Worm (Caenorhabditis elegans) whole organism, L4 larva: ENCODE results near the gene str-84.

Experiments used
- F26F4.8 ChIP-seq: fragments of 200-800 bp; sonication (Bioruptor generic); conservative IDR thresholded peaks from 2 replicates; pipeline ENCODE4 v1.3.6; 2022; ENCODE audit warnings: missing genetic modification characterization, missing compliant biosample characterization
- F37D6.2 ChIP-seq: sonication (generic microtip); optimal IDR thresholded peaks from 2 replicates; lab custom pipeline; 2016; ENCODE audit warnings: mild to moderate bottlenecking, missing genetic modification characterization, missing compliant biosample characterization
- F44E2.7 ChIP-seq: fragments of 200-800 bp; sonication (Bioruptor generic); IDR thresholded peaks from 2 replicates; pipeline ENCODE4 v2.1.2; 2022; ENCODE audit warnings: missing genetic modification characterization, missing compliant biosample characterization
- R02D3.7 ChIP-seq: fragments of 150-350 bp; sonication (generic microtip); optimal IDR thresholded peaks from 3 replicates; lab custom pipeline; 2014; ENCODE audit warnings: missing biosample characterization, missing genetic modification characterization
- T20F7.1 ChIP-seq: fragments of 200-800 bp; sonication (Bioruptor generic); optimal IDR thresholded peaks from 2 replicates; lab custom pipeline; 2018; ENCODE audit warnings: mild to moderate bottlenecking, missing genetic modification characterization, missing compliant biosample characterization
- Y105C5A.15 ChIP-seq: fragments of 200-800 bp; sonication (Bioruptor generic); IDR thresholded peaks from 2 replicates; pipeline ENCODE4 v1.3.6; 2022; ENCODE audit warnings: missing genetic modification characterization, missing compliant biosample characterization
- Y48G9A.11 ChIP-seq: fragments of 200-800 bp; sonication (Bioruptor generic); IDR thresholded peaks from 2 replicates; pipeline ENCODE4 v1.3.6; 2022; ENCODE audit warnings: missing genetic modification reagents, missing genetic modification characterization, missing compliant biosample characterization
- ZK546.5 ChIP-seq, 2 experiments: sonication (generic microtip); optimal IDR thresholded peaks; 2 replicates each; lab custom pipeline; 2017; ENCODE audit warnings: missing biosample characterization in 2 of 2, missing genetic modification characterization in 2 of 2
- arid-1 ChIP-seq: fragments of 200-800 bp; sonication (Bioruptor generic); conservative IDR thresholded peaks from 2 replicates; pipeline ENCODE4 v1.3.6; 2022; ENCODE audit warnings: missing genetic modification reagents, missing genetic modification characterization, missing compliant biosample characterization
- ceh-44 ChIP-seq: fragments of 200-800 bp; sonication (Bioruptor generic); IDR thresholded peaks from 2 replicates; pipeline ENCODE4 v1.3.6; 2022; ENCODE audit warnings: missing genetic modification reagents, missing genetic modification characterization, missing compliant biosample characterization
- ces-1 ChIP-seq: fragments of 150-350 bp; sonication (generic microtip); optimal IDR thresholded peaks from 4 replicates; lab custom pipeline; 2014; ENCODE audit warnings: missing biosample characterization, missing genetic modification reagents, missing genetic modification characterization
- ctbp-1 ChIP-seq: fragments of 200-800 bp; sonication (Bioruptor generic); IDR thresholded peaks from 2 replicates; pipeline ENCODE4 v1.3.6; 2022; ENCODE audit warnings: missing genetic modification reagents, missing genetic modification characterization, missing compliant biosample characterization
- daf-16 ChIP-seq, 3 experiments: sonication (generic microtip); optimal IDR thresholded peaks; 2 replicates each; lab custom pipeline; 2016 to 2017; ENCODE audit warnings: missing genetic modification characterization in 3 of 3, missing genetic modification reagents in 3 of 3, mild to moderate bottlenecking in 2 of 3, missing compliant biosample characterization in 2 of 3, missing biosample characterization in 1 of 3, moderate library complexity in 1 of 3
- dmd-8 ChIP-seq: fragments of 200-800 bp; sonication (Bioruptor generic); IDR thresholded peaks from 2 replicates; pipeline ENCODE4 v1.3.6; 2022; ENCODE audit warnings: missing genetic modification characterization, missing compliant biosample characterization
- dve-1 ChIP-seq: sonication (generic microtip); optimal IDR thresholded peaks from 2 replicates; lab custom pipeline; 2017; ENCODE audit warnings: antibody characterized with exemption, mild to moderate bottlenecking, missing genetic modification characterization, missing compliant biosample characterization; ENCODE audit not compliant: insufficient read depth
- jun-1 ChIP-seq: fragments of 150-350 bp; optimal IDR thresholded peaks from 2 replicates; lab custom pipeline; 2014; ENCODE audit warnings: missing biosample characterization, missing genetic modification reagents, missing genetic modification characterization
- lin-29 ChIP-seq: fragments of 200-800 bp; sonication (Bioruptor generic); IDR thresholded peaks from 2 replicates; pipeline ENCODE4 v1.3.6; 2022; ENCODE audit warnings: missing genetic modification reagents, missing genetic modification characterization, missing compliant biosample characterization
- lin-38 ChIP-seq: fragments of 200-800 bp; sonication (Bioruptor generic); IDR thresholded peaks from 2 replicates; pipeline ENCODE4 v1.3.6; 2022; ENCODE audit warnings: missing genetic modification reagents, missing genetic modification characterization, missing compliant biosample characterization
- lir-3 ChIP-seq: sonication (generic microtip); optimal IDR thresholded peaks from 2 replicates; lab custom pipeline; 2016; ENCODE audit warnings: mild to moderate bottlenecking, missing genetic modification characterization, missing compliant biosample characterization
- mdt-29 ChIP-seq: fragments of 200-800 bp; sonication (Bioruptor generic); IDR thresholded peaks from 2 replicates; pipeline ENCODE4 v1.3.6; 2022; ENCODE audit warnings: missing genetic modification reagents, missing genetic modification characterization, missing compliant biosample characterization
- mep-1 ChIP-seq: fragments of 150-350 bp; sonication (generic microtip); optimal IDR thresholded peaks from 3 replicates; lab custom pipeline; 2014; ENCODE audit warnings: missing biosample characterization, missing genetic modification characterization
- nhr-10 ChIP-seq: fragments of 150-350 bp; optimal IDR thresholded peaks from 2 replicates; lab custom pipeline; 2014; ENCODE audit warnings: missing biosample characterization, missing genetic modification characterization
- nhr-102 ChIP-seq: sonication (generic microtip); optimal IDR thresholded peaks from 2 replicates; lab custom pipeline; 2016; ENCODE audit warnings: mild to moderate bottlenecking, missing genetic modification characterization, moderate library complexity, missing compliant biosample characterization
- nhr-11 ChIP-seq: fragments of 150-350 bp; optimal IDR thresholded peaks from 2 replicates; lab custom pipeline; 2014; ENCODE audit warnings: missing biosample characterization, missing genetic modification characterization
- nhr-42 ChIP-seq: fragments of 200-800 bp; sonication (Bioruptor generic); IDR thresholded peaks from 2 replicates; pipeline ENCODE4 v1.3.6; 2022; ENCODE audit warnings: missing genetic modification characterization, missing compliant biosample characterization
- nhr-48 ChIP-seq: sonication (generic microtip); optimal IDR thresholded peaks from 2 replicates; lab custom pipeline; 2016; ENCODE audit warnings: mild to moderate bottlenecking, missing genetic modification characterization, missing compliant biosample characterization
- nhr-6 ChIP-seq: fragments of 150-350 bp; optimal IDR thresholded peaks from 2 replicates; lab custom pipeline; 2014; ENCODE audit warnings: missing biosample characterization, missing genetic modification characterization
- nhr-76 ChIP-seq: fragments of 150-350 bp; optimal IDR thresholded peaks from 2 replicates; lab custom pipeline; 2014; ENCODE audit warnings: missing biosample characterization, missing genetic modification characterization
- rbr-2 ChIP-seq: sonication (generic microtip); optimal IDR thresholded peaks from 2 replicates; lab custom pipeline; 2016; ENCODE audit warnings: missing genotype, missing genetic modification characterization, missing compliant biosample characterization
- sdz-12 ChIP-seq: fragments of 200-800 bp; sonication (Bioruptor generic); optimal IDR thresholded peaks from 2 replicates; lab custom pipeline; 2018; ENCODE audit warnings: mild to moderate bottlenecking, missing genetic modification characterization, missing compliant biosample characterization
- skn-1 ChIP-seq: fragments of 150-350 bp; optimal IDR thresholded peaks from 2 replicates; lab custom pipeline; 2014; ENCODE audit warnings: missing biosample characterization, missing genetic modification characterization
- tag-97 ChIP-seq: fragments of 200-800 bp; sonication (Bioruptor generic); IDR thresholded peaks from 2 replicates; pipeline ENCODE4 v1.3.6; 2022; ENCODE audit warnings: missing genetic modification characterization, missing compliant biosample characterization
- unc-62 ChIP-seq, 3 experiments: fragments of 150-350 bp in 1 of 3; sonication (generic microtip); optimal IDR thresholded peaks in 2 of 3; peaks in 1 of 3; 1 replicate in 1 of 3; 2 replicates in 2 of 3; lab custom pipeline; 2014 to 2017; ENCODE audit warnings: missing biosample characterization in 3 of 3, missing genetic modification characterization in 3 of 3, missing genetic modification reagents in 3 of 3, missing genotype in 1 of 3
- zfp-3 ChIP-seq: fragments of 200-800 bp; sonication (Bioruptor generic); conservative IDR thresholded peaks from 2 replicates; pipeline ENCODE4 v1.3.6; 2022; ENCODE audit warnings: missing genetic modification reagents, missing genetic modification characterization, missing compliant biosample characterization
- zip-2 ChIP-seq: fragments of 150-350 bp; optimal IDR thresholded peaks from 2 replicates; lab custom pipeline; 2014; ENCODE audit warnings: missing biosample characterization, missing genetic modification characterization
- ztf-11 ChIP-seq: fragments of 150-350 bp; optimal IDR thresholded peaks from 2 replicates; lab custom pipeline; 2014; ENCODE audit warnings: missing biosample characterization, missing genetic modification characterization

str-84 gene

DNA sequence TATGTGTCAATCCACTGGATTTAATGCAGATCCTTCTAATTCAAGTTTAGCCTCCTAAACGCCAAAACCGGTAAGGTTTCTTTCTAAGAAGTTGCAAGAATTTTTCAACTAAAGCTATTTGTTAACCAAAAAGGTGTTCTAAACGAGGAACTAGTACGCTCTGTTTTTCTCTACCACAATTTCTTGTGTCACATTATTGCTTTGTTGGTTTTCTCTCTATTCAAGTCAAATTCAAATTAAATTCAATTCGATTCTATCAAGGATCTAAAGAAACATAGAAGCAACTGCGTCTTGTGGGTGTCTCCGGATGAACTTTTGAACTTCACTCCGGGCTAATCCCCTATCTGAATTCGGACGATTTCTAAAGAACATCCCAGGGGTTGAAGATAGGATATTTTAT, 35.7 kb upstream of the str-84 start, which contains the start of gene oac-40:
TSS of gene oac-40 (plus strand) at position 301 of the 400 bp plus-strand sequence.
- TF ChIP-seq lin-29 = no peak
- no peak for TF ChIP-seq rbr-2
- TF ChIP-seq Y48G9A.11 (GFP tag; lab: Robert Waterston, UW) = no peak
- TF ChIP-seq daf-16 (GFP tag; optimal IDR thresholded peaks at IDR 0.05; lab: Kevin White, UChicago) = no peak
- no peak for TF ChIP-seq daf-16 (tag; optimal IDR thresholded peaks at IDR 0.05; lab: Kevin White, UChicago)
- TF ChIP-seq zip-2 (tag; lab: Kevin White, UChicago) = no peak
- TF ChIP-seq arid-1 (GFP tag; lab: Robert Waterston, UW) = no peak
- TF ChIP-seq Y105C5A.15 (GFP tag; lab: Robert Waterston, UW) = no peak
- no peak for TF ChIP-seq F44E2.7
- no peak for TF ChIP-seq dve-1 (tag; lab: Kevin White, UChicago)
- no peak for TF ChIP-seq F26F4.8 (GFP tag; lab: Robert Waterston, UW)
- no peak for TF ChIP-seq lir-3 (tag; lab: Kevin White, UChicago)
- no peak for TF ChIP-seq nhr-76 (tag; lab: Kevin White, UChicago)
- no peak for TF ChIP-seq lin-38
- no peak for TF ChIP-seq ces-1
- TF ChIP-seq, all 104 proteins: peak for 0

DNA sequence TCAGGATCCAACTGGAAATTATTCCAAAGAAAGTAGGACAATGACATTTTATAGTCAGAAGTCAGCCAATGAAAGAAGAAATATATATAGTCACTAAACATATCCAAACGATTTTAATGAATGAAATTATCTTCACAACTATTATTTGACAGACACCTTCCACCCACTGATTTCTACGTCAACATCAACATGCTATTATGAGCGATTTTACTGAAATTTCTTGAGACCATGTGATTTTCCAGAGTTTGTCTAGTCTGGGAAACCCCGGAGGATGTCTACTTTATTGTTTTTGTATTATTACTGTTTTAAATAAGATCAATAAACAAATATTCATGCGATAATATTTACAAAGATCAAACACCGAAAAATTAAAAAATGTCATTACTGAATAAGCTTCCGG, 34.8 kb upstream of the str-84 start, which contains the start of gene srt-18:
TSS of gene srt-18 (minus strand) at position 101 of the 400 bp plus-strand sequence.
- no peak for TF ChIP-seq sdz-12 (GFP tag; lab: Kevin White, UChicago)
- TF ChIP-seq dmd-8 (GFP tag; lab: Robert Waterston, UW) = no peak
- TF ChIP-seq arid-1 (GFP tag; lab: Robert Waterston, UW) = no peak
- no peak for TF ChIP-seq skn-1 (tag; lab: Kevin White, UChicago)
- no peak for TF ChIP-seq ztf-11 (tag; lab: Kevin White, UChicago)
- no peak for TF ChIP-seq F37D6.2 (tag; lab: Kevin White, UChicago)
- TF ChIP-seq, all 104 proteins: peak for 0

DNA sequence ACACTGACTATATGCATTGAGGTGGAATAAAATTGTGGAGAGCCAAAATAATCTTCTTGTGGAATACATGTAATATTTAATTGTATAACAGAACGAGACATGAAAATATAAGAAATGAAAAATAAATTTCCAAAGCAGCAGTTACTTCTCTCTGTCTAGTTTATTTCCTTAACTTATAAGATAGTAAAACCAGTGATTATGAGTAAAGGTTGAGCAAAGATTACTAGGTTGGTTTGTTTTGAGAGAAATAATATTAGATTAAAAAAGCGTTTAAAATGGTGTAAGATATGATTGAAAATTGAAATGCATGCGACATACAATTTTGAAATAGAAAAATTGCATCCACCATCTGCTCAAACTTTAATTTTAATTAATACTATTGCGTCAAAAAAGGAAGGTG, 33.0 kb upstream of the str-84 start, which contains the start of gene srh-201:
TSS of gene srh-201 (minus strand) at position 101 of the 400 bp plus-strand sequence.
- TF ChIP-seq lin-38 (no peak), daf-16 (GFP tag; optimal IDR thresholded peaks at IDR 0.05; lab: Kevin White, UChicago) (no peak), daf-16 (tag; optimal IDR thresholded peaks at IDR 0.05; lab: Kevin White, UChicago) (no peak)

DNA sequence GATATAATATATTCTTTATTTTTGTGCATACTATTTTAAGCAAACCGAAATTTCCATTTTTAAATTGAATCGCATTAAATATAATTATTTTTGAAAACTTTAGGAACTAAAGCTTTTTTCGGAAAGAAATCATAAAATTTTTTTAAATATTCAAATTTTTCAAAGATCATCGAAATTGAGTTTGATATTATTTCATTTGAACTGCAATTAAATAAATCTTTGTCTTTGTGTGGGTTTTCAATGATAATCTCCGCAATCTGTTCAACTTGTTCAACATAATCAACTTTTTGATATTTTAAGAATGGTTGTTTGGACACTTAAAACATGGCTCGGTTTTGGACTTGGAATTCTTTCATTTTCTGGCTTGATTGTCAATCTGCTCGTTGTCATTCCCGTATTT, 28.4 kb upstream of the str-84 start, which contains the start of gene srx-2:
TSS of gene srx-2 (plus strand) at position 301 of the 400 bp plus-strand sequence.
- TF ChIP-seq nhr-48 (tag; lab: Kevin White, UChicago) (no peak), nhr-11 (tag; lab: Kevin White, UChicago) (no peak), ctbp-1 (GFP tag; lab: Robert Waterston, UW) (no peak), unc-62 (GFP tag; optimal IDR thresholded peaks at IDR 0.05 in 1 of 2; lab: Kevin White, UChicago) (no peak), unc-62 (tag; optimal IDR thresholded peaks at IDR 0.05; lab: Kevin White, UChicago) (no peak), arid-1 (GFP tag; lab: Robert Waterston, UW) (no peak), jun-1 (tag; lab: Kevin White, UChicago) (no peak), zfp-3 (GFP tag; lab: Robert Waterston, UW) (no peak)

DNA sequence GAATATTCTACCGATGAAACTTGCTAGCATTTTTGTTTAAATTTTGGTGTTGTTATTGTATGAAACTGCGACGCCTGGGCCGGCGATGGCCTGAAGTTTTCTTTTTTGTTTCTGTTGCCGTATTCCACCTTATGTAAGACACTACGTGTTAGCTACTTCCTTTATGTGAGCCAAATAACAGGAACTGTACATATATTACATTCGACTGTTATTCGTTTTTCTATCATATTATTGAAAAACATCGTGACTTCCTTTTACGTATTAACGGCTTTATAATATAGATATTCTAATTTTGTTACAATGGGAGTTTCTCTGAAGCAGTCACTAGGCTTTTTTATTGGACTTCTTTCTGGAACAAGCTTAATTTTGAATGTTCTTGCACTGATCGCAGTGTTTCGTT, 24.5 kb upstream of the str-84 start, which contains the start of gene srx-3:
TSS of gene srx-3 (plus strand) at position 301 of the 400 bp plus-strand sequence.
- TF ChIP-seq mdt-29 (GFP tag; lab: Robert Waterston, UW) (no peak), nhr-42 (GFP tag; lab: Robert Waterston, UW) (no peak), ztf-11 (tag; lab: Kevin White, UChicago) (no peak), nhr-11 (tag; lab: Kevin White, UChicago) (no peak), Y105C5A.15 (GFP tag; lab: Robert Waterston, UW) (no peak), ctbp-1 (GFP tag; lab: Robert Waterston, UW) (no peak), nhr-6 (tag; lab: Kevin White, UChicago) (no peak), ceh-44 (GFP tag; lab: Robert Waterston, UW) (no peak), tag-97 (GFP tag; lab: Robert Waterston, UW) (no peak), nhr-10 (tag; lab: Kevin White, UChicago) (no peak), ZK546.5 (tag; optimal IDR thresholded peaks at IDR 0.05; lab: Kevin White, UChicago) (no peak), T20F7.1 (no peak), R02D3.7 (no peak), mep-1 (tag; lab: Kevin White, UChicago) (no peak), nhr-76 (tag; lab: Kevin White, UChicago) (no peak), nhr-102 (tag; lab: Kevin White, UChicago) (no peak), skn-1 (tag; lab: Kevin White, UChicago) (no peak)
